Fruit fly (Drosophila melanogaster): Measurements from ENCODE around the gene CG7632.

DNA sequence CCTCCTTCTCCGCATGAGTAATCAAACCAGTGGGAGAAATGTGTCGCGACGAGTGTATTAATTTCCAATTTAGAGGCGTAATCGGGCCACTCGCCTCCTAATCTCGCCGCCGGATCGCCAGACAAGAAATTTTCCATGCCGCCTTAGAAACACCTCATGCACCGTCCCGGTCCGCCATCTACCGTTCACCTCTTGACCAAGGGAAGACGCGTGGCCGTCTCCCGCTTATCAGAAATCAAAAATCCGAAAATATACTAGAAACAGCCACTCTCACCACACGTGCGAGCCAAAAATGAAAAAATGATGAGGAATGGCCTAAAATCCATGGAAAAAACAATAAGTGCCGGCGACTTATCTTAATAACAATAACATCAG, 28.6 kb upstream of the CG7632 start:
- no peak for TF ChIP-seq Myc (optimal IDR thresholded peaks at IDR 0.05)
- TF ChIP-seq psq (optimal IDR thresholded peaks at IDR 0.05) = no peak
- TF ChIP-seq insv (optimal IDR thresholded peaks at IDR 0.05) = no peak
- no peak for TF ChIP-seq Sin3A (optimal IDR thresholded peaks at IDR 0.05)
- no peak for TF ChIP-seq h (optimal IDR thresholded peaks at IDR 0.05)
- TF ChIP-seq ttk (optimal IDR thresholded peaks at IDR 0.05) = no peak
